Fruit fly (Drosophila melanogaster) whole organism, embryonic: ENCODE results near the gene CG17029.

Experiments
- ATbp ChIP-seq: fragments of 200-800 bp; sonication (Bioruptor generic); optimal IDR thresholded peaks from 2 replicates; lab custom pipeline; 2017; ENCODE audit warnings: missing biosample characterization, mild to moderate bottlenecking, missing genetic modification characterization, missing genetic modification reagents
- BtbVII ChIP-seq: fragments of 200-800 bp; sonication (Bioruptor generic); optimal IDR thresholded peaks from 3 replicates; lab custom pipeline; 2017; ENCODE audit warnings: missing biosample characterization, mild to moderate bottlenecking, missing genetic modification characterization
- CG10543 ChIP-seq: fragments of 200-800 bp; sonication (Bioruptor generic); optimal IDR thresholded peaks from 3 replicates; lab custom pipeline; 2017; ENCODE audit warnings: missing biosample characterization, mild to moderate bottlenecking, missing genetic modification characterization, moderate library complexity
- CG11085 ChIP-seq: fragments of 200-800 bp; sonication (Bioruptor generic); IDR thresholded peaks from 2 replicates; pipeline ENCODE4 v1.3.6; 2022; ENCODE audit warnings: missing biosample characterization, missing genetic modification characterization
- CG14050 ChIP-seq: fragments of 200-800 bp; sonication (Bioruptor generic); IDR thresholded peaks from 3 replicates; pipeline ENCODE4 v1.3.6; 2022; ENCODE audit warnings: missing biosample characterization, missing genetic modification characterization
- CG2120 ChIP-seq: fragments of 200-800 bp; sonication (Bioruptor generic); optimal IDR thresholded peaks from 3 replicates; lab custom pipeline; 2016; ENCODE audit warnings: missing biosample characterization, missing genetic modification characterization
- CG2712 ChIP-seq: fragments of 200-800 bp; optimal IDR thresholded peaks from 3 replicates; lab custom pipeline; 2019; ENCODE audit warnings: missing biosample characterization, mild to moderate bottlenecking, missing genetic modification characterization, moderate library complexity
- CG31388 ChIP-seq: fragments of 200-800 bp; sonication (Bioruptor generic); optimal IDR thresholded peaks from 2 replicates; lab custom pipeline; 2016; ENCODE audit warnings: missing biosample characterization, missing genetic modification characterization
- CG5180 ChIP-seq: fragments of 200-800 bp; sonication (Bioruptor generic); optimal IDR thresholded peaks from 3 replicates; lab custom pipeline; 2017; ENCODE audit warnings: missing biosample characterization, missing genetic modification characterization, mild to moderate bottlenecking, moderate library complexity, missing genetic modification reagents
- CG6654 ChIP-seq: fragments of 200-800 bp; sonication (Bioruptor generic); optimal IDR thresholded peaks from 2 replicates; lab custom pipeline; 2017; ENCODE audit warnings: missing biosample characterization, mild to moderate bottlenecking, missing genetic modification characterization
- CG8281 ChIP-seq: fragments of 200-800 bp; sonication (Bioruptor generic); optimal IDR thresholded peaks from 2 replicates; lab custom pipeline; 2018; ENCODE audit warnings: missing biosample characterization, mild to moderate bottlenecking, missing genetic modification characterization, moderate library complexity
- CG9215 ChIP-seq: fragments of 200-800 bp; sonication (Bioruptor generic); IDR thresholded peaks from 2 replicates; pipeline ENCODE4 v1.3.6; 2022; ENCODE audit warnings: missing biosample characterization, missing genetic modification characterization
- CG9797 ChIP-seq: fragments of 200-800 bp; sonication (Bioruptor generic); optimal IDR thresholded peaks from 3 replicates; lab custom pipeline; 2018; ENCODE audit warnings: missing biosample characterization, mild to moderate bottlenecking, missing genetic modification characterization
- CHES-1-like ChIP-seq: fragments of 200-800 bp; sonication (Bioruptor generic); optimal IDR thresholded peaks from 2 replicates; lab custom pipeline; 2016; ENCODE audit warnings: missing biosample characterization, missing genetic modification characterization
- CoRest ChIP-seq: fragments of 200-800 bp; sonication (Bioruptor generic); optimal IDR thresholded peaks from 3 replicates; lab custom pipeline; 2018; ENCODE audit warnings: missing biosample characterization, mild to moderate bottlenecking, missing genetic modification characterization, moderate library complexity
- CrebB ChIP-seq: fragments of 200-800 bp; sonication (Bioruptor generic); optimal IDR thresholded peaks from 3 replicates; lab custom pipeline; 2018; ENCODE audit warnings: missing biosample characterization, mild to moderate bottlenecking, missing genetic modification characterization
- Dref ChIP-seq: fragments of 200-800 bp; sonication (Bioruptor generic); IDR thresholded peaks from 2 replicates; pipeline ENCODE4 v1.3.6; 2022; ENCODE audit warnings: missing biosample characterization, missing genetic modification characterization
- Ets65A ChIP-seq: fragments of 200-800 bp; sonication (Bioruptor generic); peaks from one replicate; lab custom pipeline; 2016; ENCODE audit warnings: missing biosample characterization, missing genetic modification characterization
- Gsc ChIP-seq: fragments of 200-800 bp; sonication (Bioruptor generic); IDR thresholded peaks from 2 replicates; pipeline ENCODE4 v1.3.6; 2022; ENCODE audit warnings: missing biosample characterization, missing genetic modification characterization
- HLHmδ ChIP-seq: fragments of 200-800 bp; sonication (Bioruptor generic); optimal IDR thresholded peaks from 2 replicates; lab custom pipeline; 2018; ENCODE audit warnings: missing biosample characterization, mild to moderate bottlenecking, missing genetic modification characterization, moderate library complexity
- Hand ChIP-seq: fragments of 200-800 bp; sonication (Bioruptor generic); optimal IDR thresholded peaks from 2 replicates; lab custom pipeline; 2017; ENCODE audit warnings: mild to moderate bottlenecking, missing biosample characterization, missing genetic modification reagents, missing genetic modification characterization
- HmgZ ChIP-seq: fragments of 200-800 bp; sonication (Bioruptor generic); optimal IDR thresholded peaks from 2 replicates; lab custom pipeline; 2018; ENCODE audit warnings: missing biosample characterization, mild to moderate bottlenecking, missing genetic modification characterization
- Hmr ChIP-seq: fragments of 200-800 bp; sonication (Bioruptor generic); optimal IDR thresholded peaks from 3 replicates; lab custom pipeline; 2017; ENCODE audit warnings: mild to moderate bottlenecking, missing biosample characterization, missing genetic modification reagents, missing genetic modification characterization
- Jarid2 ChIP-seq: fragments of 200-800 bp; sonication (Bioruptor generic); optimal IDR thresholded peaks from 3 replicates; lab custom pipeline; 2017; ENCODE audit warnings: mild to moderate bottlenecking, missing biosample characterization, missing genetic modification reagents, missing genetic modification characterization
- MESR4 ChIP-seq: fragments of 200-800 bp; sonication (Bioruptor generic); optimal IDR thresholded peaks from 2 replicates; lab custom pipeline; 2018; ENCODE audit warnings: missing biosample characterization, mild to moderate bottlenecking, missing genetic modification characterization, moderate library complexity
- Mad ChIP-seq: fragments of 200-800 bp; sonication (Bioruptor generic); optimal IDR thresholded peaks from 2 replicates; lab custom pipeline; 2016; ENCODE audit warnings: missing biosample characterization, missing genetic modification characterization
- Nf-YA ChIP-seq: fragments of 200-800 bp; sonication (Bioruptor generic); IDR thresholded peaks from 2 replicates; pipeline ENCODE4 v1.3.6; 2022; ENCODE audit warnings: missing biosample characterization, missing genetic modification characterization
- Six4 ChIP-seq: fragments of 200-800 bp; sonication (Bioruptor generic); optimal IDR thresholded peaks from 2 replicates; lab custom pipeline; 2016; ENCODE audit warnings: missing biosample characterization, missing genetic modification characterization
- Ssrp ChIP-seq: fragments of 200-800 bp; sonication (Bioruptor generic); optimal IDR thresholded peaks from 2 replicates; lab custom pipeline; 2018; ENCODE audit warnings: missing biosample characterization, mild to moderate bottlenecking, missing genetic modification characterization, moderate library complexity
- TFAM ChIP-seq: fragments of 200-800 bp; sonication (Bioruptor generic); optimal IDR thresholded peaks from 2 replicates; lab custom pipeline; 2017; ENCODE audit warnings: missing biosample characterization, missing genetic modification characterization, inconsistent platforms
- Vsx1 ChIP-seq: fragments of 200-800 bp; sonication (Bioruptor generic); optimal IDR thresholded peaks from 2 replicates; lab custom pipeline; 2017; ENCODE audit warnings: missing biosample characterization, mild to moderate bottlenecking, missing genetic modification characterization, missing genetic modification reagents
- Xbp1 ChIP-seq: fragments of 200-800 bp; sonication (Bioruptor generic); optimal IDR thresholded peaks from 3 replicates; lab custom pipeline; 2016; ENCODE audit warnings: missing biosample characterization, mild to moderate bottlenecking, missing genetic modification characterization
- bab2 ChIP-seq: fragments of 200-800 bp; sonication (Bioruptor generic); optimal IDR thresholded peaks from 2 replicates; lab custom pipeline; 2016; ENCODE audit warnings: missing biosample characterization, missing genetic modification characterization
- caup ChIP-seq: fragments of 200-800 bp; sonication (Bioruptor generic); optimal IDR thresholded peaks from 3 replicates; lab custom pipeline; 2017; ENCODE audit warnings: missing biosample characterization, mild to moderate bottlenecking, missing genetic modification characterization, moderate library complexity; ENCODE audit not compliant: severe bottlenecking
- eve ChIP-seq, 2 experiments: fragments of >200 bp; optimal IDR thresholded peaks; 2 replicates each; lab custom pipeline; 2017; ENCODE audit warnings: missing biosample characterization in 2 of 2, missing genetic modification characterization in 2 of 2
- fd3F ChIP-seq: fragments of 200-800 bp; sonication (Bioruptor generic); optimal IDR thresholded peaks from 2 replicates; lab custom pipeline; 2018; ENCODE audit warnings: missing biosample characterization, mild to moderate bottlenecking, missing genetic modification characterization, moderate library complexity
- fru ChIP-seq: fragments of >200 bp; optimal IDR thresholded peaks from 2 replicates; lab custom pipeline; 2017
- grn ChIP-seq: fragments of 200-800 bp; sonication (Bioruptor generic); optimal IDR thresholded peaks from 3 replicates; lab custom pipeline; 2017; ENCODE audit warnings: missing biosample characterization, missing genetic modification characterization
- gsb-n ChIP-seq: fragments of 200-800 bp; sonication (Bioruptor generic); optimal IDR thresholded peaks from 3 replicates; lab custom pipeline; 2018; ENCODE audit warnings: missing biosample characterization, mild to moderate bottlenecking, missing genetic modification characterization
- gt ChIP-seq: fragments of 200-800 bp; sonication (Bioruptor generic); IDR thresholded peaks from 2 replicates; pipeline ENCODE4 v1.3.6; 2022; ENCODE audit warnings: missing biosample characterization, missing genetic modification characterization
- ind ChIP-seq: fragments of 200-800 bp; sonication (Bioruptor generic); optimal IDR thresholded peaks from 3 replicates; lab custom pipeline; 2016; ENCODE audit warnings: missing biosample characterization, missing genetic modification characterization
- ken ChIP-seq: fragments of 200-800 bp; sonication (Bioruptor generic); IDR thresholded peaks from 3 replicates; pipeline ENCODE4 v1.3.6; 2022; ENCODE audit warnings: missing biosample characterization, missing genetic modification characterization
- nom ChIP-seq: fragments of 200-800 bp; sonication (Bioruptor generic); optimal IDR thresholded peaks from 2 replicates; lab custom pipeline; 2017; ENCODE audit warnings: missing biosample characterization, missing genetic modification characterization, mild to moderate bottlenecking, moderate library complexity, missing genetic modification reagents
- pita ChIP-seq: fragments of 200-800 bp; sonication (Bioruptor generic); optimal IDR thresholded peaks from 2 replicates; lab custom pipeline; 2017; ENCODE audit warnings: missing biosample characterization, mild to moderate bottlenecking, missing genetic modification characterization
- sens-2 ChIP-seq: fragments of 200-800 bp; sonication (Bioruptor generic); IDR thresholded peaks from 2 replicates; pipeline ENCODE4 v1.3.6; 2022; ENCODE audit warnings: missing biosample characterization, missing genetic modification characterization
- sr ChIP-seq: fragments of 200-800 bp; sonication (Bioruptor generic); IDR thresholded peaks from 3 replicates; pipeline ENCODE4 v1.3.6; 2022; ENCODE audit warnings: missing biosample characterization, missing genetic modification characterization
- stwl ChIP-seq: fragments of 200-800 bp; sonication (Bioruptor generic); optimal IDR thresholded peaks from 3 replicates; lab custom pipeline; 2018; ENCODE audit warnings: missing biosample characterization, mild to moderate bottlenecking, missing genetic modification characterization, moderate library complexity
- tup ChIP-seq: fragments of 200-800 bp; sonication (Bioruptor generic); optimal IDR thresholded peaks from 2 replicates; lab custom pipeline; 2016; ENCODE audit warnings: missing biosample characterization, mild to moderate bottlenecking, missing genetic modification characterization, moderate library complexity
- vnd ChIP-seq: fragments of 200-800 bp; sonication (Bioruptor generic); IDR thresholded peaks from 3 replicates; pipeline ENCODE4 v1.3.6; 2022; ENCODE audit warnings: missing biosample characterization, missing genetic modification characterization; ENCODE audit not compliant: partially characterized antibody
- wdn ChIP-seq: fragments of 200-800 bp; sonication (Bioruptor generic); IDR thresholded peaks from 2 replicates; pipeline ENCODE4 v1.3.6; 2022; ENCODE audit warnings: missing biosample characterization, missing genetic modification characterization
- z ChIP-seq: fragments of 200-800 bp; sonication (Bioruptor generic); IDR thresholded peaks from 3 replicates; pipeline ENCODE4 v1.3.6; 2022; ENCODE audit warnings: missing biosample characterization, missing genetic modification characterization

CG17029 gene

DNA sequence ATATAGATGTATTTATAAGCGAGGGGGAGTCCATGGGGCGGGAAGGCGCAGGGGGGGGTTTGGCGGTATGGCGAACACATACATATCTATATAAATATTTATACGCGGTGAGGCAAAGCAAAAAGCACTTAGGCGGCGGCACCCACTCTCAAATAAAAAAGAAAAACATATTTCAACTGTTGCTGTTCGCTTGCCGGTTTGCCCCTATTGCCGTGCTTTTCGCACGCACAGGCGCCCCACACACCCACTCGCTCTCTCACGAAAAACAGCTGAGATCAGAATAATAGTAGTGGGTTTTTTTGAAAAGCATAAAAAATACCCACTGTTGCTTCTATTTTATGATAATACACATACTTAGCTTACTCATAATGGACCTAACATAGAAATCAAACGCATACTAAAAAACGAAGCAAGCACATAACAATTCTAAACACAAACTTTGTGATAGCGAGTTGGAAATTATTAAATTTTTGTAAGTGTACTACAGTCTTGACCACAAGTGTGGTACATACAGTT, 24.6 kb downstream of the CG17029 start (continued):
- TF ChIP-seq Nf-YA (no peak), Mad (GFP tag; lab: Kevin White, UChicago) (peak; percentile 75), CG11085 (0 out of 2 replicates have a peak, but pooled peaks have one; percentile 5), eve (GFP tag; optimal IDR thresholded peaks at IDR 0.05; lab: Kevin White, UChicago) (peak in 1 of 2 experiments; percentile 85), CHES-1-like (GFP tag; lab: Kevin White, UChicago) (peak; percentile 87), ken (GFP tag; lab: Robert Waterston, UW) (no peak), fd3F (GFP tag; lab: Kevin White, UChicago) (peak; percentile 77), HLHmδ (GFP tag; lab: Kevin White, UChicago) (no peak), Vsx1 (GFP tag; lab: Kevin White, UChicago) (peak; percentile 52), Ssrp (tag; lab: Kevin White, UChicago) (peak; percentile 41), Xbp1 (GFP tag; lab: Kevin White, UChicago) (peak; percentile 67), CG9797 (GFP tag; lab: Kevin White, UChicago) (no peak), pita (GFP tag; lab: Kevin White, UChicago) (no peak), nom (GFP tag; lab: Kevin White, UChicago) (no peak), HmgZ (tag; lab: Kevin White, UChicago) (peak; percentile 83), vnd (GFP tag; lab: Robert Waterston, UW) (no peak), bab2 (GFP tag; lab: Kevin White, UChicago) (peak; percentile 64), Six4 (no peak), CG14050 (GFP tag; lab: Robert Waterston, UW) (peak; percentile 56; the same call in 2 of the 3 replicates), CG8281 (tag; lab: Kevin White, UChicago) (peak; percentile 68), CrebB (peak; percentile 72), grn (no peak), sens-2 (GFP tag; lab: Robert Waterston, UW) (no peak), CG2712 (tag; lab: Kevin White, UChicago) (peak; percentile 68), gt (no peak), Dref (GFP tag; lab: Robert Waterston, UW) (no peak), ATbp (GFP tag; lab: Kevin White, UChicago) (no peak), CG2120 (GFP tag; lab: Kevin White, UChicago) (peak; percentile 95), CoRest (tag; lab: Kevin White, UChicago) (peak; percentile 83), tup (GFP tag; lab: Kevin White, UChicago) (peak; percentile 30), caup (GFP tag; lab: Kevin White, UChicago) (peak; percentile 84), TFAM (GFP tag; lab: Kevin White, UChicago) (no peak), MESR4 (GFP tag; lab: Kevin White, UChicago) (no peak), CG5180 (GFP tag; lab: Kevin White, UChicago) (peak; percentile 35), CG9215 (GFP tag; lab: Robert Waterston, UW) (no peak), Ets65A (GFP tag; lab: Kevin White, UChicago) (no peak), fru (lab: Kevin White, UChicago) (no peak), ind (peak; percentile 79), BtbVII (GFP tag; lab: Kevin White, UChicago) (peak; percentile 82), Hand (peak; percentile 91), Hmr (GFP tag; lab: Kevin White, UChicago) (peak; percentile 91), z (GFP tag; lab: Robert Waterston, UW) (no peak), CG6654 (GFP tag; lab: Kevin White, UChicago) (peak; percentile 35), wdn (GFP tag; lab: Robert Waterston, UW) (peak; percentile 38; the same call in 1 of the 2 replicates), CG10543 (peak; percentile 96), Gsc (GFP tag; lab: Robert Waterston, UW) (no peak), sr (GFP tag; lab: Robert Waterston, UW) (peak; percentile 97), CG31388 (no peak), stwl (tag; lab: Kevin White, UChicago) (no peak), Jarid2 (GFP tag; lab: Kevin White, UChicago) (peak; percentile 21), gsb-n (tag; lab: Kevin White, UChicago) (no peak)
